Fruit fly (Drosophila melanogaster) whole organism, embryonic: ENCODE measurements around the gene CG13601.

Experiments used
- Atf6 ChIP-seq: fragments of 200-800 bp; sonication (Bioruptor generic); IDR thresholded peaks from 2 replicates; pipeline ENCODE4 v1.3.6; 2022; ENCODE audit warnings: missing biosample characterization, missing genetic modification characterization
- BEAF-32 ChIP-seq: fragments of 200-800 bp; sonication (Bioruptor generic); optimal IDR thresholded peaks from 3 replicates; lab custom pipeline; 2017; ENCODE audit warnings: missing biosample characterization, missing genetic modification characterization, mild to moderate bottlenecking, moderate library complexity, missing genetic modification reagents
- Blimp-1 ChIP-seq: fragments of 200-800 bp; sonication (Bioruptor generic); optimal IDR thresholded peaks from 3 replicates; lab custom pipeline; 2018; ENCODE audit warnings: missing biosample characterization, missing genetic modification characterization, mild to moderate bottlenecking, moderate library complexity, missing genetic modification reagents
- CG1024 ChIP-seq: fragments of 200-800 bp; sonication (Bioruptor generic); IDR thresholded peaks from 2 replicates; pipeline ENCODE4 v1.3.6; 2022; ENCODE audit warnings: missing biosample characterization, missing genetic modification characterization
- CG11398 ChIP-seq: fragments of 200-800 bp; sonication (Bioruptor generic); optimal IDR thresholded peaks from 2 replicates; lab custom pipeline; 2016; ENCODE audit warnings: missing biosample characterization, missing genetic modification characterization
- CG12299 ChIP-seq: fragments of 200-800 bp; sonication (Bioruptor generic); optimal IDR thresholded peaks from 2 replicates; lab custom pipeline; 2018; ENCODE audit warnings: missing biosample characterization, mild to moderate bottlenecking, missing genetic modification characterization
- CG13123 ChIP-seq: fragments of 200-800 bp; sonication (Bioruptor generic); optimal IDR thresholded peaks from 2 replicates; lab custom pipeline; 2016; ENCODE audit warnings: missing biosample characterization, missing genetic modification characterization
- CG15696 ChIP-seq: fragments of 200-800 bp; sonication (Bioruptor generic); optimal IDR thresholded peaks from 2 replicates; lab custom pipeline; 2019; ENCODE audit warnings: missing biosample characterization, mild to moderate bottlenecking, missing genetic modification characterization, moderate library complexity
- CG17385 ChIP-seq: fragments of 200-800 bp; sonication (Bioruptor generic); optimal IDR thresholded peaks from 3 replicates; lab custom pipeline; 2018; ENCODE audit warnings: missing biosample characterization, mild to moderate bottlenecking, missing genetic modification characterization
- CG2129 ChIP-seq: fragments of 200-800 bp; sonication (Bioruptor generic); IDR thresholded peaks from 2 replicates; pipeline ENCODE4 v1.3.6; 2022; ENCODE audit warnings: missing biosample characterization, missing genetic modification characterization; ENCODE audit not compliant: partially characterized antibody
- CG2199 ChIP-seq: fragments of 200-800 bp; sonication (Bioruptor generic); IDR thresholded peaks from 3 replicates; pipeline ENCODE4 v1.3.6; 2022; ENCODE audit warnings: missing biosample characterization, missing genetic modification characterization
- CG2712 ChIP-seq: fragments of 200-800 bp; optimal IDR thresholded peaks from 3 replicates; lab custom pipeline; 2019; ENCODE audit warnings: missing biosample characterization, mild to moderate bottlenecking, missing genetic modification characterization, moderate library complexity
- CG30403 ChIP-seq: fragments of 200-800 bp; sonication (Bioruptor generic); optimal IDR thresholded peaks from 3 replicates; lab custom pipeline; 2016; ENCODE audit warnings: missing biosample characterization, missing genetic modification characterization
- CG31441 ChIP-seq: fragments of 200-800 bp; sonication (Bioruptor generic); IDR thresholded peaks from 2 replicates; pipeline ENCODE4 v1.3.6; 2022; ENCODE audit warnings: missing biosample characterization, missing genetic modification characterization
- CG34376 ChIP-seq: fragments of 200-800 bp; sonication (Bioruptor generic); optimal IDR thresholded peaks from 2 replicates; lab custom pipeline; 2018; ENCODE audit warnings: missing biosample characterization, mild to moderate bottlenecking, missing genetic modification characterization
- CG3847 ChIP-seq: fragments of 200-800 bp; sonication (Bioruptor generic); IDR thresholded peaks from 2 replicates; pipeline ENCODE4 v1.3.6; 2022; ENCODE audit warnings: missing biosample characterization, missing genetic modification characterization
- CG6175 ChIP-seq: fragments of 200-800 bp; sonication (Bioruptor generic); IDR thresholded peaks from 3 replicates; pipeline ENCODE4 v1.3.6; 2022; ENCODE audit warnings: missing biosample characterization, missing genetic modification characterization
- CHES-1-like ChIP-seq: fragments of 200-800 bp; sonication (Bioruptor generic); optimal IDR thresholded peaks from 2 replicates; lab custom pipeline; 2016; ENCODE audit warnings: missing biosample characterization, missing genetic modification characterization
- Chrac-16 ChIP-seq: fragments of 200-800 bp; sonication (Bioruptor generic); optimal IDR thresholded peaks from 3 replicates; lab custom pipeline; 2016; ENCODE audit warnings: missing biosample characterization, missing genetic modification characterization
- Dbx ChIP-seq: fragments of 200-800 bp; sonication (Bioruptor generic); IDR thresholded peaks from 3 replicates; pipeline ENCODE4 v1.3.6; 2022; ENCODE audit warnings: missing biosample characterization, missing genetic modification characterization
- Dfd ChIP-seq, 2 experiments: fragments of >200 bp; optimal IDR thresholded peaks; 2 replicates each; lab custom pipeline; 2017; ENCODE audit warnings: missing biosample characterization in 2 of 2, missing genetic modification characterization in 2 of 2
- Drgx ChIP-seq: fragments of 200-800 bp; sonication (Bioruptor generic); IDR thresholded peaks from 2 replicates; pipeline ENCODE4 v1.3.6; 2022; ENCODE audit warnings: missing biosample characterization, missing genetic modification characterization
- E2f1 ChIP-seq: fragments of 200-800 bp; sonication (Bioruptor generic); IDR thresholded peaks from 2 replicates; pipeline ENCODE4 v1.3.6; 2022; ENCODE audit warnings: missing biosample characterization, missing genetic modification characterization
- Elba2 ChIP-seq: fragments of 200-800 bp; sonication (Bioruptor generic); optimal IDR thresholded peaks from 3 replicates; lab custom pipeline; 2016; ENCODE audit warnings: missing biosample characterization, missing genetic modification characterization
- Gsc ChIP-seq: fragments of 200-800 bp; sonication (Bioruptor generic); IDR thresholded peaks from 2 replicates; pipeline ENCODE4 v1.3.6; 2022; ENCODE audit warnings: missing biosample characterization, missing genetic modification characterization
- H2.0 ChIP-seq: fragments of 200-800 bp; sonication (Bioruptor generic); IDR thresholded peaks from 2 replicates; pipeline ENCODE4 v1.3.6; 2022; ENCODE audit warnings: missing biosample characterization, missing genetic modification characterization
- HLH3B ChIP-seq: fragments of 200-800 bp; sonication (Bioruptor generic); IDR thresholded peaks from 2 replicates; pipeline ENCODE4 v1.3.6; 2022; ENCODE audit warnings: missing biosample characterization, missing genetic modification characterization
- Hmx ChIP-seq: fragments of 200-800 bp; sonication (Bioruptor generic); optimal IDR thresholded peaks from 2 replicates; lab custom pipeline; 2016; ENCODE audit warnings: missing biosample characterization, missing genetic modification characterization
- Hr78 ChIP-seq, 2 experiments: fragments of 200-800 bp in 1 of 2; fragments of >200 bp in 1 of 2; sonication (Bioruptor generic) in 1 of 2; optimal IDR thresholded peaks; 2 replicates each; lab custom pipeline; 2017 to 2019; ENCODE audit warnings: missing biosample characterization in 2 of 2, missing genetic modification characterization in 2 of 2, mild to moderate bottlenecking in 1 of 2, moderate library complexity in 1 of 2
- MESR4 ChIP-seq: fragments of 200-800 bp; sonication (Bioruptor generic); optimal IDR thresholded peaks from 2 replicates; lab custom pipeline; 2018; ENCODE audit warnings: missing biosample characterization, mild to moderate bottlenecking, missing genetic modification characterization, moderate library complexity
- Meics ChIP-seq: fragments of 200-800 bp; sonication (Bioruptor generic); optimal IDR thresholded peaks from 2 replicates; lab custom pipeline; 2017; ENCODE audit warnings: missing biosample characterization, mild to moderate bottlenecking, missing genetic modification characterization
- Oaz ChIP-seq: fragments of 200-800 bp; sonication (Bioruptor generic); IDR thresholded peaks from 2 replicates; pipeline ENCODE4 v1.3.6; 2022; ENCODE audit warnings: missing biosample characterization, missing genetic modification characterization
- Sox102F ChIP-seq: fragments of 200-800 bp; sonication (Bioruptor generic); optimal IDR thresholded peaks from 2 replicates; lab custom pipeline; 2018; ENCODE audit warnings: missing biosample characterization, mild to moderate bottlenecking, missing genetic modification characterization, moderate library complexity
- ara ChIP-seq: fragments of 200-800 bp; sonication (Bioruptor generic); IDR thresholded peaks from 2 replicates; pipeline ENCODE4 v1.3.6; 2022; ENCODE audit warnings: missing biosample characterization, missing genetic modification characterization
- bowl ChIP-seq: fragments of 200-800 bp; sonication (Bioruptor generic); IDR thresholded peaks from 2 replicates; pipeline ENCODE4 v1.3.6; 2022; ENCODE audit warnings: missing biosample characterization, missing genetic modification characterization
- danr ChIP-seq: fragments of 200-800 bp; sonication (Bioruptor generic); IDR thresholded peaks from 2 replicates; pipeline ENCODE4 v1.3.6; 2022; ENCODE audit warnings: missing biosample characterization, missing genetic modification characterization
- esg ChIP-seq: fragments of 200-800 bp; sonication (Bioruptor generic); conservative IDR thresholded peaks from 2 replicates; pipeline ENCODE4 v1.3.6; 2022; ENCODE audit warnings: missing biosample characterization, missing genetic modification characterization
- eve ChIP-seq, 2 experiments: fragments of >200 bp; optimal IDR thresholded peaks; 2 replicates each; lab custom pipeline; 2017; ENCODE audit warnings: missing biosample characterization in 2 of 2, missing genetic modification characterization in 2 of 2
- fd96Cb ChIP-seq: fragments of 200-800 bp; sonication (Bioruptor generic); optimal IDR thresholded peaks from 2 replicates; lab custom pipeline; 2018; ENCODE audit warnings: missing biosample characterization, mild to moderate bottlenecking, missing genetic modification characterization, moderate library complexity
- ind ChIP-seq: fragments of 200-800 bp; sonication (Bioruptor generic); optimal IDR thresholded peaks from 3 replicates; lab custom pipeline; 2016; ENCODE audit warnings: missing biosample characterization, missing genetic modification characterization
- lab ChIP-seq: fragments of 200-800 bp; sonication (Bioruptor generic); optimal IDR thresholded peaks from 3 replicates; lab custom pipeline; 2017; ENCODE audit warnings: missing biosample characterization, missing genetic modification characterization, mild to moderate bottlenecking, moderate library complexity, missing genetic modification reagents
- lmd ChIP-seq: fragments of 200-800 bp; sonication (Bioruptor generic); IDR thresholded peaks from 2 replicates; pipeline ENCODE4 v1.3.6; 2022; ENCODE audit warnings: missing biosample characterization, missing genetic modification characterization
- onecut ChIP-seq: fragments of 200-800 bp; sonication (Bioruptor generic); IDR thresholded peaks from 2 replicates; pipeline ENCODE4 v1.3.6; 2022; ENCODE audit warnings: missing biosample characterization, missing genetic modification characterization
- rib ChIP-seq: fragments of 200-800 bp; sonication (Bioruptor generic); IDR thresholded peaks from 2 replicates; pipeline ENCODE4 v1.3.6; 2022; ENCODE audit warnings: missing biosample characterization, missing genetic modification characterization
- scrt ChIP-seq: fragments of 200-800 bp; sonication (Bioruptor generic); optimal IDR thresholded peaks from 2 replicates; lab custom pipeline; 2018; ENCODE audit warnings: missing biosample characterization, mild to moderate bottlenecking, missing genetic modification characterization, moderate library complexity
- seq ChIP-seq: fragments of 200-800 bp; sonication (Bioruptor generic); IDR thresholded peaks from 2 replicates; pipeline ENCODE4 v1.3.6; 2022; ENCODE audit warnings: missing biosample characterization, missing genetic modification characterization
- toy ChIP-seq: fragments of 200-800 bp; sonication (Bioruptor generic); IDR thresholded peaks from 2 replicates; pipeline ENCODE4 v1.3.6; 2022; ENCODE audit warnings: missing biosample characterization, missing genetic modification characterization
- ttk ChIP-seq: fragments of 200-800 bp; sonication (Bioruptor generic); IDR thresholded peaks from 2 replicates; pipeline ENCODE4 v2.1.2; 2022; ENCODE audit warnings: missing biosample characterization, missing genetic modification characterization
- vvl ChIP-seq: fragments of 200-800 bp; sonication (Bioruptor generic); IDR thresholded peaks from 2 replicates; pipeline ENCODE4 v1.3.6; 2022; ENCODE audit warnings: missing biosample characterization, missing genetic modification characterization

The CG13601 gene

dm6 chr3R:23941643-23942424, 14.4 kb upstream of the CG13601 start (continued):
- TF ChIP-seq danr (GFP tag; lab: Robert Waterston, UW) (no peak), esg (peak; percentile 38), BEAF-32 (GFP tag; lab: Kevin White, UChicago) (no peak), CG6175 (0 out of 3 replicates have a peak, but pooled peaks have one; percentile 22), Sox102F (GFP tag; lab: Kevin White, UChicago) (peak; percentile 50), CG17385 (peak; percentile 49), Chrac-16 (GFP tag; lab: Kevin White, UChicago) (peak; percentile 1), CG30403 (GFP tag; lab: Kevin White, UChicago) (peak; percentile 58), rib (GFP tag; lab: Robert Waterston, UW) (peak; percentile 54; the same call in 1 of the 2 replicates), CG13123 (no peak), CG2129 (GFP tag; lab: Robert Waterston, UW) (no peak), CG11398 (no peak), lab (GFP tag; lab: Kevin White, UChicago) (peak; percentile 54), toy (GFP tag; lab: Robert Waterston, UW) (no peak), onecut (GFP tag; lab: Robert Waterston, UW) (peak; percentile 90), seq (peak; percentile 29; the same call in 1 of the 2 replicates), lmd (GFP tag; lab: Robert Waterston, UW) (peak; percentile 61; the same call in 1 of the 2 replicates), CG2712 (tag; lab: Kevin White, UChicago) (peak; percentile 18), Blimp-1 (GFP tag; lab: Kevin White, UChicago) (peak; percentile 27), Gsc (no peak), fd96Cb (tag; lab: Kevin White, UChicago) (peak; percentile 8), Oaz (0 out of 2 replicates have a peak, but pooled peaks have one; percentile 43), CG34376 (GFP tag; lab: Kevin White, UChicago) (no peak), CG3847 (GFP tag; lab: Robert Waterston, UW) (peak; percentile 32; the same call in 1 of the 2 replicates), Hr78 (GFP tag; optimal IDR thresholded peaks at IDR 0.05; lab: Kevin White, UChicago) (no peak), ind (GFP tag; lab: Kevin White, UChicago) (peak; percentile 45), Dbx (GFP tag; lab: Robert Waterston, UW) (no peak), ara (0 out of 2 replicates have a peak, but pooled peaks have one; percentile 49), CG15696 (tag; lab: Kevin White, UChicago) (no peak), CG31441 (GFP tag; lab: Robert Waterston, UW) (0 out of 2 replicates have a peak, but pooled peaks have one; percentile 23), H2.0 (GFP tag; lab: Robert Waterston, UW) (0 out of 2 replicates have a peak, but pooled peaks have one; percentile 9), vvl (GFP tag; lab: Robert Waterston, UW) (peak; percentile 64), Atf6 (0 out of 2 replicates have a peak, but pooled peaks have one; percentile 11), bowl (no peak), ttk (peak; percentile 40; the same call in 1 of the 2 replicates), CG1024 (GFP tag; lab: Robert Waterston, UW) (no peak), Drgx (GFP tag; lab: Robert Waterston, UW) (peak; percentile 58), scrt (GFP tag; lab: Kevin White, UChicago) (no peak), Elba2 (GFP tag; lab: Kevin White, UChicago) (no peak), E2f1 (GFP tag; lab: Robert Waterston, UW) (peak; percentile 24; the same call in 1 of the 2 replicates), CHES-1-like (GFP tag; lab: Kevin White, UChicago) (peak; percentile 44), Dfd (GFP tag; optimal IDR thresholded peaks at IDR 0.05; lab: Kevin White, UChicago) (no peak), Meics (GFP tag; lab: Kevin White, UChicago) (peak; percentile 35), CG12299 (tag; lab: Kevin White, UChicago) (no peak), MESR4 (GFP tag; lab: Kevin White, UChicago) (no peak), HLH3B (peak; percentile 62), CG2199 (GFP tag; lab: Robert Waterston, UW) (0 out of 3 replicates have a peak, but pooled peaks have one; percentile 55), Hmx (GFP tag; lab: Kevin White, UChicago) (peak; percentile 36), eve (GFP tag; optimal IDR thresholded peaks at IDR 0.05; lab: Kevin White, UChicago) (peak in 1 of 2 experiments; percentile 39)
